Worm (Caenorhabditis elegans): ENCODE measurements around the gene tsp-12.

- TF ChIP-seq zip-4 (GFP tag; optimal IDR thresholded peaks at IDR 0.05) (no peak), nhr-237 (tag; optimal IDR thresholded peaks at IDR 0.05) (no peak), mdl-1 (tag; optimal IDR thresholded peaks at IDR 0.05) (no peak), unc-62 (GFP tag; optimal IDR thresholded peaks at IDR 0.05) (no peak), nhr-11 (tag; optimal IDR thresholded peaks at IDR 0.05) (no peak), lin-15B (tag; optimal IDR thresholded peaks at IDR 0.05) (no peak), dpl-1 (GFP tag; optimal IDR thresholded peaks at IDR 0.05) (no peak)
Measured at ce11 chrIV:10188505-10188904, 38.1 kb upstream of the tsp-12 start.

Data from whole organism, L1 larva.